Worm (Caenorhabditis elegans): ENCODE data around the gene rcs-1.

- no peak for TF ChIP-seq mdl-1 (tag; optimal IDR thresholded peaks at IDR 0.05)
- TF ChIP-seq fkh-10 (GFP tag; optimal IDR thresholded peaks at IDR 0.05): no peak
- no peak for TF ChIP-seq ceh-82 (tag; optimal IDR thresholded peaks at IDR 0.05)
- peak in 1 of 2 experiments; percentile 92 for TF ChIP-seq daf-16 (GFP tag; optimal IDR thresholded peaks at IDR 0.05)
- peak; percentile 99 for TF ChIP-seq daf-16 (tag; optimal IDR thresholded peaks at IDR 0.05)
- no peak for TF ChIP-seq nhr-11 (tag; optimal IDR thresholded peaks at IDR 0.05)
Observed at ce11 chrX:8787689-8788222, 40.6 kb downstream of the rcs-1 start.
